Worm (Caenorhabditis elegans) whole organism, L2 larva: ENCODE data around the gene R160.14.

Source experiments
- F13H6.1 ChIP-seq: sonication (generic microtip); optimal IDR thresholded peaks from 2 replicates; lab custom pipeline; 2016; ENCODE audit warnings: missing genetic modification characterization, missing compliant biosample characterization
- R02D3.7 ChIP-seq: fragments of 150-350 bp; optimal IDR thresholded peaks from 2 replicates; lab custom pipeline; 2014; ENCODE audit warnings: missing biosample characterization, missing genetic modification characterization
- Y55F3AM.14 ChIP-seq: fragments of 200-800 bp; sonication (Bioruptor generic); optimal IDR thresholded peaks from 2 replicates; lab custom pipeline; 2018; ENCODE audit warnings: mild to moderate bottlenecking, missing genetic modification characterization, missing compliant biosample characterization
- ZK546.5 ChIP-seq: sonication (generic microtip); optimal IDR thresholded peaks from 2 replicates; lab custom pipeline; 2017; ENCODE audit warnings: missing biosample characterization, missing genetic modification characterization
- alr-1 ChIP-seq: fragments of 150-350 bp; optimal IDR thresholded peaks from 2 replicates; lab custom pipeline; 2014; ENCODE audit warnings: missing biosample characterization, missing genetic modification characterization
- ama-1 ChIP-seq: fragments of 150-350 bp; optimal IDR thresholded peaks from 2 replicates; lab custom pipeline; 2018; ENCODE audit warnings: inconsistent platforms
- ceh-16 ChIP-seq: fragments of 150-350 bp; optimal IDR thresholded peaks from 2 replicates; lab custom pipeline; 2014; ENCODE audit warnings: missing biosample characterization, missing genetic modification characterization
- ceh-82 ChIP-seq: fragments of 150-350 bp; optimal IDR thresholded peaks from 2 replicates; lab custom pipeline; 2014; ENCODE audit warnings: missing biosample characterization, missing genetic modification characterization
- crh-2 ChIP-seq: sonication (generic microtip); optimal IDR thresholded peaks from 2 replicates; lab custom pipeline; 2017; ENCODE audit warnings: missing biosample characterization, missing genetic modification characterization
- dmd-4 ChIP-seq: sonication (generic microtip); optimal IDR thresholded peaks from 2 replicates; lab custom pipeline; 2017; ENCODE audit warnings: missing biosample characterization, missing genetic modification characterization
- egl-27 ChIP-seq: sonication (generic microtip); optimal IDR thresholded peaks from 3 replicates; lab custom pipeline; 2017; ENCODE audit warnings: missing biosample characterization, missing genetic modification reagents, missing genetic modification characterization
- elt-1 ChIP-seq: fragments of 150-350 bp; optimal IDR thresholded peaks from 2 replicates; lab custom pipeline; 2014; ENCODE audit warnings: missing biosample characterization, missing genetic modification characterization
- elt-3 ChIP-seq: sonication (generic microtip); optimal IDR thresholded peaks from 2 replicates; lab custom pipeline; 2017; ENCODE audit warnings: missing biosample characterization, missing genetic modification characterization
- fos-1 ChIP-seq: fragments of 150-350 bp; optimal IDR thresholded peaks from 2 replicates; lab custom pipeline; 2014; ENCODE audit warnings: missing biosample characterization, missing genetic modification characterization
- gmeb-1 ChIP-seq: fragments of 150-350 bp; optimal IDR thresholded peaks from 2 replicates; lab custom pipeline; 2014; ENCODE audit warnings: missing biosample characterization, missing genetic modification characterization
- mab-5 ChIP-seq: fragments of 150-350 bp; optimal IDR thresholded peaks from 2 replicates; lab custom pipeline; 2014; ENCODE audit warnings: missing biosample characterization, missing genetic modification characterization
- mdl-1 ChIP-seq, 2 experiments: fragments of 150-350 bp in 1 of 2; sonication (generic microtip) in 1 of 2; optimal IDR thresholded peaks; 2 replicates each; lab custom pipeline; 2017; ENCODE audit warnings: missing biosample characterization in 2 of 2, missing genetic modification characterization in 2 of 2
- nhr-10 ChIP-seq: sonication (generic microtip); optimal IDR thresholded peaks from 2 replicates; lab custom pipeline; 2017; ENCODE audit warnings: missing biosample characterization, missing genetic modification characterization
- nhr-11 ChIP-seq: fragments of 150-350 bp; optimal IDR thresholded peaks from 2 replicates; lab custom pipeline; 2014; ENCODE audit warnings: missing biosample characterization, missing genetic modification characterization
- nhr-12 ChIP-seq: fragments of 150-350 bp; optimal IDR thresholded peaks from 2 replicates; lab custom pipeline; 2014; ENCODE audit warnings: missing biosample characterization, missing genetic modification characterization
- nhr-129 ChIP-seq: fragments of 150-350 bp; optimal IDR thresholded peaks from 2 replicates; lab custom pipeline; 2014; ENCODE audit warnings: missing biosample characterization, missing genetic modification characterization
- nhr-21 ChIP-seq: fragments of 150-350 bp; optimal IDR thresholded peaks from 2 replicates; lab custom pipeline; 2014; ENCODE audit warnings: missing biosample characterization, missing genetic modification characterization
- nhr-23 ChIP-seq: fragments of 150-350 bp; optimal IDR thresholded peaks from 2 replicates; lab custom pipeline; 2014; ENCODE audit warnings: missing biosample characterization, missing genetic modification reagents, missing genetic modification characterization
- nhr-237 ChIP-seq: fragments of 150-350 bp; optimal IDR thresholded peaks from 2 replicates; lab custom pipeline; 2014; ENCODE audit warnings: missing biosample characterization, missing genetic modification characterization
- nhr-25 ChIP-seq: fragments of 150-350 bp; sonication (generic microtip); optimal IDR thresholded peaks from 3 replicates; lab custom pipeline; 2014; ENCODE audit warnings: missing biosample characterization, missing genetic modification characterization
- nhr-6 ChIP-seq: fragments of 150-350 bp; optimal IDR thresholded peaks from 2 replicates; lab custom pipeline; 2014; ENCODE audit warnings: missing biosample characterization, missing genetic modification characterization
- nhr-77 ChIP-seq: fragments of 150-350 bp; optimal IDR thresholded peaks from 2 replicates; lab custom pipeline; 2014; ENCODE audit warnings: missing biosample characterization, missing genetic modification characterization
- sem-4 ChIP-seq: fragments of 150-350 bp; optimal IDR thresholded peaks from 2 replicates; lab custom pipeline; 2014; ENCODE audit warnings: missing biosample characterization, missing genetic modification reagents, missing genetic modification characterization
- skn-1 ChIP-seq: sonication (generic microtip); optimal IDR thresholded peaks from 2 replicates; lab custom pipeline; 2017; ENCODE audit warnings: missing biosample characterization, missing genetic modification characterization
- sma-3 ChIP-seq: sonication (generic microtip); optimal IDR thresholded peaks from 2 replicates; lab custom pipeline; 2016; ENCODE audit warnings: missing genetic modification reagents, missing genetic modification characterization, missing compliant biosample characterization
- sma-9 ChIP-seq, 2 experiments: fragments of 150-350 bp in 1 of 2; sonication (generic microtip) in 1 of 2; optimal IDR thresholded peaks; 2 replicates each; lab custom pipeline; 2014 to 2016; ENCODE audit warnings: missing genetic modification characterization in 2 of 2, mild to moderate bottlenecking in 1 of 2, missing biosample characterization in 1 of 2, missing compliant biosample characterization in 1 of 2, missing genetic modification reagents in 1 of 2, moderate library complexity in 1 of 2
- unc-39 ChIP-seq: fragments of 150-350 bp; optimal IDR thresholded peaks from 2 replicates; lab custom pipeline; 2014; ENCODE audit warnings: missing biosample characterization, missing genetic modification characterization
- unc-55 ChIP-seq: fragments of 150-350 bp; sonication (generic microtip); optimal IDR thresholded peaks from 3 replicates; lab custom pipeline; 2014; ENCODE audit warnings: missing biosample characterization, missing genetic modification reagents, missing genetic modification characterization
- zag-1 ChIP-seq: fragments of 150-350 bp; optimal IDR thresholded peaks from 2 replicates; lab custom pipeline; 2014; ENCODE audit warnings: missing biosample characterization, missing genetic modification characterization
- ztf-1 ChIP-seq: fragments of 200-800 bp; sonication (Bioruptor generic); conservative IDR thresholded peaks from 2 replicates; pipeline ENCODE4 v1.3.6; 2022; ENCODE audit warnings: missing genetic modification characterization, missing compliant biosample characterization
- ztf-11 ChIP-seq: sonication (generic microtip); optimal IDR thresholded peaks from 2 replicates; lab custom pipeline; 2017; ENCODE audit warnings: missing biosample characterization, missing genetic modification characterization
- ztf-4 ChIP-seq: fragments of 150-350 bp; optimal IDR thresholded peaks from 2 replicates; lab custom pipeline; 2014; ENCODE audit warnings: missing biosample characterization, missing genetic modification characterization

Gene R160.14

DNA sequence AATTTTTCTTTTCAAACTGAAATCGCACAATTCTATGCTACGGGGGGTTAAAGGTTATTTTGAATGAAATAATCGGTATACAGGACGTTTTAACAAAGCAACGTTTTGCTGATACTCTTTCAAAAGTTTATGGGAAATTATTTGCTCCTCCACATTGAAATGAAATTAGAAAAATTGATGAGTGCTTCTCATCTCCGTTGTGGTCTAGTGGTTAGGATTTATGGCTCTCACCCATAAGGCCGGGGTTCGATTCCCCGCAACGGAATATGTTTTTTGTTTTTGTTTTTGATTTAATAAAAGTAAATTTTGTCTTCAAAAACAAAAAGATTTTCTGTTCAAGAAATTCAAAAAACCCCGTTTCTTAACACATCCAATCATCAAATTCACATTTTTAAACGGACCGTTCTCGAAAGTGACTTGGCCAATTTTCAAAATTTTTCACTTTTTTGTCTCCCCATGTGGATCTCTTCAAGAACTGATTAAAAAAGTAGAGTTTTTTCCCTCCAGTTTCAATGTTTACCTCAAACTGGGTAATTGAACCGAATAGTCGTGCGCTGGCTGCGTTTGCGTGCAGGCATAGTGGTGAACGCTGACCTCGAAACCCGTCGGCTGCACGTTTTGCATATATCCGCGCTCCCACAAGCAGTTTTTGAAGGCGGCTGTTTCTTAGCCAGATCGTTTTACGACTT is 37.8 kb upstream of the R160.14 start:
- TF ChIP-seq alr-1 (tag; lab: Kevin White, UChicago) (no peak), nhr-25 (tag; lab: Kevin White, UChicago) (no peak), sma-9 (GFP tag; optimal IDR thresholded peaks at IDR 0.05; lab: Kevin White, UChicago) (no peak), sma-9 (tag; optimal IDR thresholded peaks at IDR 0.05; lab: Kevin White, UChicago) (no peak), nhr-12 (tag; lab: Kevin White, UChicago) (no peak), Y55F3AM.14 (GFP tag; lab: Kevin White, UChicago) (no peak), R02D3.7 (no peak), F13H6.1 (tag; lab: Kevin White, UChicago) (no peak), skn-1 (tag; lab: Kevin White, UChicago) (no peak), ceh-82 (no peak), crh-2 (tag; lab: Kevin White, UChicago) (no peak), nhr-10 (tag; lab: Kevin White, UChicago) (no peak), nhr-23 (tag; lab: Kevin White, UChicago) (no peak), dmd-4 (tag; lab: Kevin White, UChicago) (no peak)

DNA sequence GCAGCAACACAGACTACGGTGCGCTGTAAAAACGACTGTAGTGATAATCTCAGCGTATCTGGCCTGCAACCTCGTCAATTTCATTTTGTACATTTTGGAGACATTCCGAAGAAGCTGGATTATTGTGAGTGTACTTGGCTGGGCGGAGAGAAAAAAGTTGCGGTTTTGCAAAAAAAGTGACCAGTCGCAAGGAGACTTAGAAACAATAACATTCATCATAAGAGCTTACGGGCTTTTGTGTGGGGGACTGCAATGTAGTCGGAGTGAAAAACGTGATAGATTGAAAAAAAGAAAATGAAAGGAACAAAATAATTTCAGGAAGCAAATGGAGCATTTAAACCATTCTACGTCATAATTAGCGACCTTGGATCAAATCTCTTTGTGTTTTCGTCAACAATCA is 36.6 kb upstream of the R160.14 start:
- TF ChIP-seq fos-1 (tag; lab: Kevin White, UChicago) (no peak), zag-1 (tag; lab: Kevin White, UChicago) (peak; percentile 22), unc-55 (GFP tag; lab: Kevin White, UChicago) (peak; percentile 52), gmeb-1 (tag; lab: Kevin White, UChicago) (no peak), sem-4 (tag; lab: Kevin White, UChicago) (no peak), ztf-4 (tag; lab: Kevin White, UChicago) (no peak), mab-5 (tag; lab: Kevin White, UChicago) (peak; percentile 76)

DNA sequence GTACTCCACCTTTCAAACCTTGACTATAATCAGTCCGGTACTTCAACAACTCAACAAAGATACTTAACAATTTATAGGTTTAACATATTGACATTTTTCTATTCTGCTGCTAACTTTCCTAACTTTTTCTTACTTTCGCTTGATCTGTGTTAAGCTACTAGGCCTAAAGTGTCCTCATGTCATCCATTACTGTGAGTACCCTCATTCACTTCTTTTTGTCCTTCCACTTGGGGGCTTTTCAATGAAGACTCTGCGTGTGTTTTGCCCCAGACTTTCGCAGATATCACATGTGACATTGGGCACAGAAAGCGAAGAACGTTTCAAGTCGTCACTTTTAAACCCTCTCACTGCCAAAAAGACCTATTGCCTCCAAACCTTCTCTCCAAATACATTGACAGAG is 32.8 kb upstream of the R160.14 start:
- TF ChIP-seq F13H6.1 (tag; lab: Kevin White, UChicago) (no peak), zag-1 (tag; lab: Kevin White, UChicago) (peak; percentile 8), unc-55 (GFP tag; lab: Kevin White, UChicago) (peak; percentile 9), ZK546.5 (tag; lab: Kevin White, UChicago) (no peak), ceh-82 (no peak), elt-1 (tag; lab: Kevin White, UChicago) (no peak), sma-3 (GFP tag; lab: Kevin White, UChicago) (no peak), ceh-16 (tag; lab: Kevin White, UChicago) (no peak), mdl-1 (tag; optimal IDR thresholded peaks at IDR 0.05; lab: Kevin White, UChicago) (peak in 1 of 2 experiments; percentile 24), egl-27 (no peak), nhr-129 (tag; lab: Kevin White, UChicago) (no peak), unc-39 (tag; lab: Kevin White, UChicago) (no peak), mab-5 (tag; lab: Kevin White, UChicago) (peak; percentile 44), sma-9 (GFP tag; optimal IDR thresholded peaks at IDR 0.05; lab: Kevin White, UChicago) (peak; percentile 19), sma-9 (tag; optimal IDR thresholded peaks at IDR 0.05; lab: Kevin White, UChicago) (no peak), nhr-77 (tag; lab: Kevin White, UChicago) (no peak), nhr-21 (tag; lab: Kevin White, UChicago) (no peak)

DNA sequence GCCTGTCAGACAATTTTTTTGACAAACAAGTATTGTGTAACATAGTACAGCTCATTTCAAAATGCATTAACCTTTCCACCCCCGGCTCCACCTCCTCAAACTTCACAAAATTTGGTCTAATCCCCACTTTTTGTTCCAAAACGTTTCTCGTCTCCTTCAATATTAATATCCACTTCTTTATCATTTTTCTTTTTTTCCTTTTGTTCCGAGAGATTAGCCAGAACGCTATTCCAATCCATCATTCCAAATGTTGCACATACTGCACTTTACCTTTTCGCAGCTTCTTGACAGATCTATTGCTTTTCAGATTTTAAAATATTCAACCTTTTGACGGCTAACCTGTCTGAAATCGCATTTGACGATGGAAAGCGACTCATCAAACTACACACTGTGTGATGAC is 31.0 kb upstream of the R160.14 start, which contains the start of gene D1079.1:
TSS of gene D1079.1 (plus strand) at position 301 of the 400 bp plus-strand sequence.
- TF ChIP-seq alr-1 (tag; lab: Kevin White, UChicago) (no peak), unc-55 (GFP tag; lab: Kevin White, UChicago) (peak; percentile 31)
- TF ChIP-seq, all 48 proteins: peak for 1

DNA sequence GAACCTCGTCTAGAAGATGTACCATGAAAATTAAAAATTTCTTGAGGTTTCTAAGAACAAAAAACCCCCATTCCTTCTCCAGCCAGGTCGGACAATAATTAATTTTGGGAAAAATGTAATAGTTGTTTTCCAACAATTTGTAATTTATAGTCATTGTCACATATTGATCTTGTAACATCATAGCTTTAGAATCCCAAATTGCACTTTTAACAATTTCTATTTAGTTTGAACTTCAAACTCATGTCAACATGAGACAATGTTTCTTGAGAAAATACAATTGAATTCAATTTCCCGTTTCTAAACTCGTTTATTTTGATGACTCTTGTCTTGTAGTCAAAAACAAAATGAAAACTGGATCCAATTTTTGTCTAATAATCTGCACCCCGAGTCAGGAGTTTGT is 28.4 kb upstream of the R160.14 start:
- TF ChIP-seq ama-1 (lab: Kevin White, UChicago) = no peak
- TF ChIP-seq ztf-1 (GFP tag; lab: Robert Waterston, UW) = no peak
- no peak for TF ChIP-seq nhr-11 (tag; lab: Kevin White, UChicago)
- TF ChIP-seq sma-3 (GFP tag; lab: Kevin White, UChicago) = no peak
- TF ChIP-seq gmeb-1 (tag; lab: Kevin White, UChicago) = no peak
- TF ChIP-seq egl-27 = no peak
- TF ChIP-seq elt-3 (tag; lab: Kevin White, UChicago) = no peak
- TF ChIP-seq nhr-237 (tag; lab: Kevin White, UChicago) = no peak
- no peak for TF ChIP-seq ztf-11 (tag; lab: Kevin White, UChicago)
- TF ChIP-seq nhr-10 (tag; lab: Kevin White, UChicago) = no peak
- no peak for TF ChIP-seq R02D3.7
- TF ChIP-seq sem-4 (tag; lab: Kevin White, UChicago) = no peak
- no peak for TF ChIP-seq sma-9 (GFP tag; optimal IDR thresholded peaks at IDR 0.05; lab: Kevin White, UChicago)
- TF ChIP-seq sma-9 (tag; optimal IDR thresholded peaks at IDR 0.05; lab: Kevin White, UChicago) = no peak
- no peak for TF ChIP-seq nhr-12 (tag; lab: Kevin White, UChicago)
- no peak for TF ChIP-seq mab-5 (tag; lab: Kevin White, UChicago)
- TF ChIP-seq nhr-6 (tag; lab: Kevin White, UChicago) = no peak
